Worm (Caenorhabditis elegans) whole organism, L1 larva: ENCODE measurements around the gene R102.2.

ENCODE experiments used
- ama-1 ChIP-seq: fragments of 150-350 bp; optimal IDR thresholded peaks from 2 replicates; lab custom pipeline; 2014
- ceh-82 ChIP-seq, 3 experiments: fragments of 150-350 bp in 1 of 3; sonication (generic microtip) in 2 of 3; optimal IDR thresholded peaks; 2 replicates each; lab custom pipeline; 2014 to 2017; ENCODE audit warnings: missing biosample characterization in 3 of 3, missing genetic modification characterization in 3 of 3
- ces-1 ChIP-seq: fragments of 150-350 bp; optimal IDR thresholded peaks from 2 replicates; lab custom pipeline; 2014; ENCODE audit warnings: missing biosample characterization, missing genetic modification reagents, missing genetic modification characterization
- egl-27 ChIP-seq, 2 experiments: fragments of 150-350 bp in 1 of 2; sonication (generic microtip); optimal IDR thresholded peaks; 3 replicates each; lab custom pipeline; 2017 to 2018; ENCODE audit warnings: missing biosample characterization in 2 of 2, missing genetic modification characterization in 2 of 2, missing genetic modification reagents in 2 of 2
- fkh-10 ChIP-seq: sonication (generic microtip); optimal IDR thresholded peaks from 2 replicates; lab custom pipeline; 2017; ENCODE audit warnings: missing biosample characterization, missing genetic modification reagents, missing genetic modification characterization
- fos-1 ChIP-seq: fragments of 150-350 bp; optimal IDR thresholded peaks from 2 replicates; lab custom pipeline; 2014; ENCODE audit warnings: missing biosample characterization, missing genetic modification characterization
- lsy-2 ChIP-seq, 2 experiments: fragments of 150-350 bp; optimal IDR thresholded peaks; 2 replicates each; lab custom pipeline; 2014; ENCODE audit warnings: missing biosample characterization in 2 of 2, missing genetic modification characterization in 2 of 2
- mdl-1 ChIP-seq, 2 experiments: fragments of 150-350 bp; optimal IDR thresholded peaks; 2 replicates each; lab custom pipeline; 2014 to 2017; ENCODE audit warnings: missing biosample characterization in 2 of 2, missing genetic modification characterization in 2 of 2, inconsistent platforms in 1 of 2
- mep-1 ChIP-seq: fragments of 150-350 bp; optimal IDR thresholded peaks from 2 replicates; lab custom pipeline; 2014; ENCODE audit warnings: missing biosample characterization, missing genetic modification characterization
- nhr-47 ChIP-seq: sonication (generic microtip); optimal IDR thresholded peaks from 2 replicates; lab custom pipeline; 2016; ENCODE audit warnings: mild to moderate bottlenecking, missing genetic modification characterization, moderate library complexity, missing compliant biosample characterization
- nhr-77 ChIP-seq: fragments of 150-350 bp; optimal IDR thresholded peaks from 2 replicates; lab custom pipeline; 2014; ENCODE audit warnings: missing biosample characterization, missing genetic modification characterization
- ztf-11 ChIP-seq, 2 experiments: sonication (generic microtip); optimal IDR thresholded peaks; 2 replicates each; lab custom pipeline; 2016 to 2017; ENCODE audit warnings: missing genetic modification characterization in 2 of 2, missing biosample characterization in 1 of 2, missing compliant biosample characterization in 1 of 2
- ztf-4 ChIP-seq: fragments of 150-350 bp; optimal IDR thresholded peaks from 2 replicates; lab custom pipeline; 2014; ENCODE audit warnings: missing biosample characterization, missing genetic modification characterization

DNA sequence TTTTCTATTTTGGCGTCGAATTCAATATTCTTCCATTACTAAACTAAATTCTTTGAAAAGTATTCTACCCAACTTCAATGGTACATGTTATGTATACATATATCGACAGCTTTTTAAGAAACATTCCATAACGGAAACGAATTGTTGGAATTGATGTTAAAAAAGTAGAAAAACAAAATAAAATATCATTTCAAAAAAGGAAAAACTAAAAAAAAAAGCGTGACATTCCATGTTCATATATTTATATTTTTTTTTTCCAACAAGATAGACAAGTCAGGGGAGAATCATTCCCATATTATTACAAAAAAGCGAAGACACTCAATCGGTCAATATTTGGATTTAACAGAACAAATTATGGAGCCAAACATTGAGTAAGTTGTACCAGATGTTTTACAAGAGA lies 17.8 kb downstream of the R102.2 start, which contains the start of gene R102.10:
- no peak for TF ChIP-seq lsy-2 (tag; optimal IDR thresholded peaks at IDR 0.05; lab: Kevin White, UChicago)
- no peak for TF ChIP-seq nhr-77 (tag; lab: Kevin White, UChicago)
- TF ChIP-seq egl-27 (tag; optimal IDR thresholded peaks at IDR 0.05; lab: Kevin White, UChicago): no peak
- TF ChIP-seq mep-1 (tag; lab: Kevin White, UChicago): no peak
- no peak for TF ChIP-seq nhr-47 (tag; lab: Kevin White, UChicago)
- no peak for TF ChIP-seq mdl-1 (tag; optimal IDR thresholded peaks at IDR 0.05; lab: Kevin White, UChicago)
- no peak for TF ChIP-seq fos-1
- TF ChIP-seq ztf-4 (tag; lab: Kevin White, UChicago): no peak
- TF ChIP-seq ama-1: no peak
- TF ChIP-seq ces-1: no peak
- TF ChIP-seq ztf-11 (tag; optimal IDR thresholded peaks at IDR 0.05; lab: Kevin White, UChicago): no peak
- TF ChIP-seq fkh-10: no peak
- TF ChIP-seq ceh-82 (tag; optimal IDR thresholded peaks at IDR 0.05; lab: Kevin White, UChicago): no peak
